Worm (Caenorhabditis elegans) whole organism, young adult: Measurements from ENCODE around the gene T28H10.1.

Experiments
- C06A6.2 ChIP-seq: fragments of 200-800 bp; sonication (Bioruptor generic); conservative IDR thresholded peaks from 2 replicates; pipeline ENCODE4 v1.3.6; 2022; ENCODE audit warnings: missing genetic modification characterization, missing compliant biosample characterization
- F10E7.11 ChIP-seq: sonication (generic microtip); optimal IDR thresholded peaks from 2 replicates; lab custom pipeline; 2017; ENCODE audit warnings: mild to moderate bottlenecking, missing genetic modification characterization, moderate library complexity, missing compliant biosample characterization
- F52B5.7 ChIP-seq: sonication (generic microtip); optimal IDR thresholded peaks from 2 replicates; lab custom pipeline; 2016; ENCODE audit warnings: mild to moderate bottlenecking, missing genetic modification characterization, missing compliant biosample characterization
- F55B11.4 ChIP-seq: sonication (generic microtip); optimal IDR thresholded peaks from 2 replicates; lab custom pipeline; 2016; ENCODE audit warnings: missing compliant biosample characterization, missing genetic modification characterization, borderline replicate concordance; ENCODE audit not compliant: insufficient read depth
- F57A8.1 ChIP-seq: fragments of 200-800 bp; sonication (Bioruptor generic); optimal IDR thresholded peaks from 2 replicates; lab custom pipeline; 2018; ENCODE audit warnings: mild to moderate bottlenecking, missing genetic modification characterization, moderate library complexity, missing compliant biosample characterization
- K12H6.12 ChIP-seq: fragments of 200-800 bp; sonication (Bioruptor generic); optimal IDR thresholded peaks from 2 replicates; lab custom pipeline; 2018; ENCODE audit warnings: mild to moderate bottlenecking, missing genetic modification characterization, missing compliant biosample characterization
- Y53F4B.3 ChIP-seq: fragments of 200-800 bp; sonication (Bioruptor generic); IDR thresholded peaks from 2 replicates; pipeline ENCODE4 v1.3.6; 2022; ENCODE audit warnings: missing genetic modification reagents, missing genetic modification characterization, missing compliant biosample characterization
- Y67H2A.10 ChIP-seq: fragments of 200-800 bp; sonication (Bioruptor generic); conservative IDR thresholded peaks from 2 replicates; pipeline ENCODE4 v1.3.6; 2022; ENCODE audit warnings: missing genetic modification reagents, missing genetic modification characterization, missing compliant biosample characterization
- ZK185.1 ChIP-seq: sonication (generic microtip); optimal IDR thresholded peaks from 2 replicates; lab custom pipeline; 2016; ENCODE audit warnings: mild to moderate bottlenecking, missing genetic modification characterization, missing compliant biosample characterization; ENCODE audit not compliant: poor library complexity, severe bottlenecking
- akir-1 ChIP-seq: fragments of 200-800 bp; sonication (Bioruptor generic); optimal IDR thresholded peaks from 2 replicates; lab custom pipeline; 2018; ENCODE audit warnings: mild to moderate bottlenecking, missing genetic modification characterization, moderate library complexity, missing compliant biosample characterization
- atf-7 ChIP-seq: sonication (generic microtip); optimal IDR thresholded peaks from 2 replicates; lab custom pipeline; 2017; ENCODE audit warnings: mild to moderate bottlenecking, missing genetic modification characterization, missing compliant biosample characterization
- attf-3 ChIP-seq: fragments of 200-800 bp; sonication (Bioruptor generic); conservative IDR thresholded peaks from 2 replicates; pipeline ENCODE4 v1.3.6; 2022; ENCODE audit warnings: missing genetic modification reagents, missing genetic modification characterization, missing compliant biosample characterization
- attf-5 ChIP-seq: fragments of 200-800 bp; sonication (Bioruptor generic); optimal IDR thresholded peaks from 2 replicates; lab custom pipeline; 2018; ENCODE audit warnings: mild to moderate bottlenecking, missing genetic modification characterization, missing compliant biosample characterization
- cebp-1 ChIP-seq, 2 experiments: fragments of 200-800 bp in 1 of 2; sonication (Bioruptor generic) in 1 of 2; sonication (generic microtip) in 1 of 2; IDR thresholded peaks in 1 of 2; optimal IDR thresholded peaks in 1 of 2; 2 replicates each; pipeline versions ENCODE4 v1.3.6 to Lab custom; 2017 to 2022; ENCODE audit warnings: missing compliant biosample characterization in 2 of 2, missing genetic modification characterization in 2 of 2, mild to moderate bottlenecking in 1 of 2, missing genetic modification reagents in 1 of 2, moderate library complexity in 1 of 2
- ceh-100 ChIP-seq: fragments of 200-800 bp; sonication (Bioruptor generic); IDR thresholded peaks from 2 replicates; pipeline ENCODE4 v1.3.6; 2022; ENCODE audit warnings: missing genetic modification reagents, missing genetic modification characterization, missing compliant biosample characterization
- ceh-27 ChIP-seq: fragments of 200-800 bp; sonication (Bioruptor generic); optimal IDR thresholded peaks from 2 replicates; lab custom pipeline; 2018; ENCODE audit warnings: mild to moderate bottlenecking, missing genetic modification characterization, moderate library complexity, missing compliant biosample characterization
- ceh-40 ChIP-seq: fragments of 200-800 bp; sonication (Bioruptor generic); IDR thresholded peaks from 2 replicates; pipeline ENCODE4 v1.3.6; 2022; ENCODE audit warnings: missing genetic modification characterization, missing compliant biosample characterization
- dox-1 ChIP-seq: fragments of 200-800 bp; sonication (Bioruptor generic); IDR thresholded peaks from 2 replicates; pipeline ENCODE4 v1.3.6; 2022; ENCODE audit warnings: missing genetic modification reagents, missing genetic modification characterization, missing compliant biosample characterization
- him-1 ChIP-seq: sonication (generic microtip); optimal IDR thresholded peaks from 2 replicates; lab custom pipeline; 2016; ENCODE audit warnings: missing genotype, missing genetic modification reagents, missing genetic modification characterization, missing compliant biosample characterization
- hmg-20 ChIP-seq: fragments of 200-800 bp; sonication (Bioruptor generic); IDR thresholded peaks from 2 replicates; pipeline ENCODE4 v1.3.6; 2022; ENCODE audit warnings: missing genetic modification reagents, missing genetic modification characterization, missing compliant biosample characterization
- hrde-1 ChIP-seq: sonication (generic microtip); optimal IDR thresholded peaks from 2 replicates; lab custom pipeline; 2016; ENCODE audit warnings: missing genetic modification characterization, mild to moderate bottlenecking, missing compliant biosample characterization, moderate library complexity, missing genotype, missing genetic modification reagents, borderline replicate concordance
- lag-1 ChIP-seq: fragments of 200-800 bp; sonication (Bioruptor generic); IDR thresholded peaks from 2 replicates; pipeline ENCODE4 v1.3.6; 2022; ENCODE audit warnings: missing genetic modification reagents, missing genetic modification characterization, missing compliant biosample characterization
- let-607 ChIP-seq, 2 experiments: fragments of 200-800 bp in 1 of 2; sonication (Bioruptor generic) in 1 of 2; sonication (generic microtip) in 1 of 2; optimal IDR thresholded peaks; 2 replicates each; lab custom pipeline; 2016 to 2018; ENCODE audit warnings: mild to moderate bottlenecking in 2 of 2, missing compliant biosample characterization in 2 of 2, missing genetic modification characterization in 2 of 2, moderate library complexity in 2 of 2, missing genotype in 1 of 2
- lin-40 ChIP-seq: sonication (generic microtip); optimal IDR thresholded peaks from 2 replicates; lab custom pipeline; 2016; ENCODE audit warnings: missing genetic modification characterization, mild to moderate bottlenecking, missing compliant biosample characterization, missing genotype, missing genetic modification reagents
- lsl-1 ChIP-seq: fragments of 200-800 bp; sonication (Bioruptor generic); optimal IDR thresholded peaks from 2 replicates; lab custom pipeline; 2018; ENCODE audit warnings: mild to moderate bottlenecking, missing genetic modification characterization, moderate library complexity, missing compliant biosample characterization
- madf-6 ChIP-seq: fragments of 200-800 bp; sonication (Bioruptor generic); IDR thresholded peaks from 2 replicates; pipeline ENCODE4 v1.3.6; 2022; ENCODE audit warnings: missing genetic modification reagents, missing genetic modification characterization, missing compliant biosample characterization
- mes-4 ChIP-seq: sonication (generic microtip); optimal IDR thresholded peaks from 2 replicates; lab custom pipeline; 2016; ENCODE audit warnings: missing genotype, missing genetic modification characterization, missing compliant biosample characterization
- nfya-1 ChIP-seq: sonication (generic microtip); optimal IDR thresholded peaks from 2 replicates; lab custom pipeline; 2017; ENCODE audit warnings: antibody characterized with exemption, missing compliant biosample characterization, missing genetic modification characterization, borderline replicate concordance; ENCODE audit not compliant: insufficient read depth
- nhr-120 ChIP-seq: fragments of 200-800 bp; sonication (Bioruptor generic); IDR thresholded peaks from 2 replicates; pipeline ENCODE4 v1.3.6; 2022; ENCODE audit warnings: missing genetic modification characterization, missing compliant biosample characterization
- nhr-27 ChIP-seq: fragments of 200-800 bp; sonication (Bioruptor generic); optimal IDR thresholded peaks from 2 replicates; lab custom pipeline; 2018; ENCODE audit warnings: mild to moderate bottlenecking, missing genetic modification characterization, moderate library complexity, missing compliant biosample characterization
- nhr-80 ChIP-seq: sonication (generic microtip); optimal IDR thresholded peaks from 2 replicates; lab custom pipeline; 2016; ENCODE audit warnings: missing genetic modification characterization, missing compliant biosample characterization
- rec-8 ChIP-seq, 2 experiments: sonication (generic microtip); optimal IDR thresholded peaks; 2 replicates each; lab custom pipeline; 2016; ENCODE audit warnings: mild to moderate bottlenecking in 2 of 2, missing genetic modification characterization in 2 of 2, missing genetic modification reagents in 2 of 2, missing genotype in 2 of 2, missing biosample characterization in 1 of 2, missing compliant biosample characterization in 1 of 2, moderate library complexity in 1 of 2
- repo-1 ChIP-seq: sonication (generic microtip); optimal IDR thresholded peaks from 2 replicates; lab custom pipeline; 2017; ENCODE audit warnings: mild to moderate bottlenecking, missing genetic modification characterization, missing compliant biosample characterization
- sdz-38 ChIP-seq: sonication (generic microtip); optimal IDR thresholded peaks from 2 replicates; lab custom pipeline; 2016; ENCODE audit warnings: missing genotype, missing genetic modification characterization, missing compliant biosample characterization
- snpc-1.1 ChIP-seq: sonication (generic microtip); optimal IDR thresholded peaks from 2 replicates; lab custom pipeline; 2017; ENCODE audit warnings: missing genetic modification characterization, mild to moderate bottlenecking, missing compliant biosample characterization, antibody characterized with exemption, moderate library complexity, missing genotype, missing genetic modification reagents; ENCODE audit not compliant: insufficient read depth
- sptf-2 ChIP-seq: fragments of 200-800 bp; sonication (Bioruptor generic); optimal IDR thresholded peaks from 2 replicates; lab custom pipeline; 2018; ENCODE audit warnings: mild to moderate bottlenecking, missing genetic modification characterization, missing compliant biosample characterization
- tbp1 ChIP-seq: fragments of 200-800 bp; sonication (Bioruptor generic); optimal IDR thresholded peaks from 2 replicates; lab custom pipeline; 2018; ENCODE audit warnings: mild to moderate bottlenecking, missing genetic modification characterization, missing compliant biosample characterization
- tbx-9 ChIP-seq: sonication (generic microtip); optimal IDR thresholded peaks from 2 replicates; lab custom pipeline; 2016; ENCODE audit warnings: borderline replicate concordance, missing genetic modification characterization, inconsistent platforms, missing compliant biosample characterization
- zfh-2 ChIP-seq: fragments of 200-800 bp; sonication (Bioruptor generic); conservative IDR thresholded peaks from 2 replicates; pipeline ENCODE4 v1.3.6; 2022; ENCODE audit warnings: missing genetic modification reagents, missing genetic modification characterization, missing compliant biosample characterization
- ztf-18 ChIP-seq: sonication (generic microtip); optimal IDR thresholded peaks from 2 replicates; lab custom pipeline; 2016; ENCODE audit warnings: missing genotype, mild to moderate bottlenecking, missing genetic modification characterization, missing compliant biosample characterization
- ztf-25 ChIP-seq: fragments of 200-800 bp; sonication (Bioruptor generic); IDR thresholded peaks from 2 replicates; pipeline ENCODE4 v1.3.6; 2022; ENCODE audit warnings: missing genetic modification reagents, missing genetic modification characterization, missing compliant biosample characterization
- ztf-26 ChIP-seq: sonication (generic microtip); optimal IDR thresholded peaks from 2 replicates; lab custom pipeline; 2017; ENCODE audit warnings: missing genetic modification characterization, missing compliant biosample characterization
- ztf-28 ChIP-seq: fragments of 200-800 bp; sonication (Bioruptor generic); IDR thresholded peaks from 2 replicates; pipeline ENCODE4 v1.3.6; 2022; ENCODE audit warnings: missing genetic modification reagents, missing genetic modification characterization, missing compliant biosample characterization
- ztf-6 ChIP-seq: fragments of 200-800 bp; sonication (Bioruptor generic); IDR thresholded peaks from 2 replicates; pipeline ENCODE4 v1.3.6; 2022; ENCODE audit warnings: missing genetic modification reagents, missing genetic modification characterization, missing compliant biosample characterization

Gene T28H10.1

ce11 chrV:12466653-12467052 is 36.9 kb upstream of the T28H10.1 start:
- no peak for TF ChIP-seq F52B5.7 (tag; lab: Kevin White, UChicago)
- TF ChIP-seq ceh-27, result no peak
- no peak for TF ChIP-seq tbx-9 (tag; lab: Kevin White, UChicago)
- no peak for TF ChIP-seq ztf-6 (GFP tag; lab: Robert Waterston, UW)
- TF ChIP-seq madf-6 (GFP tag; lab: Robert Waterston, UW), result peak; percentile 22; the same call in 1 of the 2 replicates
- TF ChIP-seq zfh-2, result no peak
- no peak for TF ChIP-seq F10E7.11 (tag; lab: Kevin White, UChicago)
- TF ChIP-seq C06A6.2, result no peak

- peak; percentile 98 for TF ChIP-seq nhr-80
- TF ChIP-seq rec-8 (tag; optimal IDR thresholded peaks at IDR 0.05; lab: Kevin White, UChicago), result no peak
- no peak for TF ChIP-seq ztf-18 (tag; lab: Kevin White, UChicago)
- no peak for TF ChIP-seq ceh-40 (GFP tag; lab: Robert Waterston, UW)
- TF ChIP-seq lag-1 (GFP tag; lab: Robert Waterston, UW), result no peak
- TF ChIP-seq nhr-120 (GFP tag; lab: Robert Waterston, UW), result no peak
- TF ChIP-seq K12H6.12, result no peak
- TF ChIP-seq dox-1 (GFP tag; lab: Robert Waterston, UW), result peak; percentile 45; the same call in 1 of the 2 replicates
- TF ChIP-seq snpc-1.1 (tag; lab: Kevin White, UChicago), result no peak
- TF ChIP-seq lsl-1, result no peak
- peak in 1 of 2 experiments; percentile 3 for TF ChIP-seq let-607 (tag; optimal IDR thresholded peaks at IDR 0.05; lab: Kevin White, UChicago)
- TF ChIP-seq akir-1, result no peak
- no peak for TF ChIP-seq attf-3 (GFP tag; lab: Robert Waterston, UW)
- TF ChIP-seq ztf-25 (GFP tag; lab: Robert Waterston, UW), result no peak
- TF ChIP-seq Y67H2A.10 (GFP tag; lab: Robert Waterston, UW), result no peak
- TF ChIP-seq ceh-100 (GFP tag; lab: Robert Waterston, UW), result no peak
- no peak for TF ChIP-seq ZK185.1 (tag; lab: Kevin White, UChicago)
- no peak for TF ChIP-seq F57A8.1 (GFP tag; lab: Kevin White, UChicago)
- TF ChIP-seq mes-4 (tag; lab: Kevin White, UChicago), result no peak
- no peak for TF ChIP-seq cebp-1 (GFP tag; IDR thresholded peaks at IDR 0.05; lab: Robert Waterston, UW)
- peak; percentile 22 for TF ChIP-seq cebp-1 (tag; optimal IDR thresholded peaks at IDR 0.05; lab: Kevin White, UChicago)
- no peak for TF ChIP-seq nfya-1 (tag; lab: Kevin White, UChicago)
- no peak for TF ChIP-seq lin-40 (tag; lab: Kevin White, UChicago)
- no peak for TF ChIP-seq hmg-20 (GFP tag; lab: Robert Waterston, UW)
- TF ChIP-seq sptf-2 (GFP tag; lab: Kevin White, UChicago), result no peak
- TF ChIP-seq attf-5 (GFP tag; lab: Kevin White, UChicago), result peak; percentile 19
- TF ChIP-seq sdz-38 (tag; lab: Kevin White, UChicago), result no peak
- no peak for TF ChIP-seq ztf-26 (tag; lab: Kevin White, UChicago)
- no peak for TF ChIP-seq Y53F4B.3 (GFP tag; lab: Robert Waterston, UW)
- no peak for TF ChIP-seq nhr-27 (tag; lab: Kevin White, UChicago)
- no peak for TF ChIP-seq tbp1 (GFP tag; lab: Kevin White, UChicago)
- TF ChIP-seq repo-1 (tag; lab: Kevin White, UChicago), result no peak
- TF ChIP-seq him-1 (tag; lab: Kevin White, UChicago), result no peak
- no peak for TF ChIP-seq F55B11.4 (tag; lab: Kevin White, UChicago)
- no peak for TF ChIP-seq atf-7 (tag; lab: Kevin White, UChicago)
- TF ChIP-seq ztf-28, result no peak
- no peak for TF ChIP-seq hrde-1
Observed at ce11 chrV:12467755-12468154, 35.8 kb upstream of the T28H10.1 start.
